Fruit fly (Drosophila melanogaster) whole organism, embryonic: Measurements from ENCODE around the gene Kyat.
A peak's percentile ranks its signal among the peaks of the same experiment; 100 is the strongest.

Source experiments
- ATbp ChIP-seq: fragments of 200-800 bp; sonication (Bioruptor generic); optimal IDR thresholded peaks from 2 replicates; lab custom pipeline; 2017; ENCODE audit warnings: missing biosample characterization, mild to moderate bottlenecking, missing genetic modification characterization, missing genetic modification reagents
- CG10267 ChIP-seq: fragments of 200-800 bp; sonication (Bioruptor generic); optimal IDR thresholded peaks from 2 replicates; lab custom pipeline; 2018; ENCODE audit warnings: missing biosample characterization, mild to moderate bottlenecking, missing genetic modification characterization, moderate library complexity
- CG10274 ChIP-seq: fragments of 200-800 bp; sonication (Bioruptor generic); optimal IDR thresholded peaks from 3 replicates; lab custom pipeline; 2017; ENCODE audit warnings: missing biosample characterization, mild to moderate bottlenecking, missing genetic modification characterization
- CG10565 ChIP-seq: fragments of 200-800 bp; sonication (Bioruptor generic); optimal IDR thresholded peaks from 3 replicates; lab custom pipeline; 2016; ENCODE audit warnings: missing biosample characterization, mild to moderate bottlenecking, missing genetic modification characterization
- CG11723 ChIP-seq: fragments of 200-800 bp; sonication (Bioruptor generic); optimal IDR thresholded peaks from 2 replicates; lab custom pipeline; 2017; ENCODE audit warnings: missing biosample characterization, mild to moderate bottlenecking, missing genetic modification characterization
- CG12769 ChIP-seq: fragments of 200-800 bp; sonication (Bioruptor generic); optimal IDR thresholded peaks from 2 replicates; lab custom pipeline; 2019; ENCODE audit warnings: missing biosample characterization, mild to moderate bottlenecking, missing genetic modification characterization, moderate library complexity
- CG13296 ChIP-seq: fragments of 200-800 bp; sonication (Bioruptor generic); optimal IDR thresholded peaks from 3 replicates; lab custom pipeline; 2018; ENCODE audit warnings: missing biosample characterization, mild to moderate bottlenecking, missing genetic modification characterization
- CG13624 ChIP-seq: fragments of 200-800 bp; sonication (Bioruptor generic); optimal IDR thresholded peaks from 2 replicates; lab custom pipeline; 2016; ENCODE audit warnings: missing biosample characterization, missing genetic modification characterization
- CG13894 ChIP-seq: fragments of 200-800 bp; sonication (Bioruptor generic); optimal IDR thresholded peaks from 3 replicates; lab custom pipeline; 2018; ENCODE audit warnings: missing biosample characterization, mild to moderate bottlenecking, missing genetic modification characterization, moderate library complexity
- CG14441 ChIP-seq: fragments of 200-800 bp; sonication (Bioruptor generic); IDR thresholded peaks from 2 replicates; pipeline ENCODE4 v1.3.6; 2022; ENCODE audit warnings: missing biosample characterization, missing genetic modification characterization
- CG15011 ChIP-seq: fragments of 200-800 bp; sonication (Bioruptor generic); optimal IDR thresholded peaks from 3 replicates; lab custom pipeline; 2018; ENCODE audit warnings: missing biosample characterization, mild to moderate bottlenecking, missing genetic modification characterization
- CG15514 ChIP-seq: fragments of 200-800 bp; sonication (Bioruptor generic); optimal IDR thresholded peaks from 3 replicates; lab custom pipeline; 2017; ENCODE audit warnings: missing biosample characterization, missing genetic modification characterization, mild to moderate bottlenecking, moderate library complexity, missing genetic modification reagents
- CG16813 ChIP-seq: fragments of 200-800 bp; sonication (Bioruptor generic); IDR thresholded peaks from 3 replicates; pipeline ENCODE4 v1.3.6; 2022; ENCODE audit warnings: missing biosample characterization, missing genetic modification characterization; ENCODE audit not compliant: partially characterized antibody
- CG17359 ChIP-seq: fragments of 200-800 bp; sonication (Bioruptor generic); optimal IDR thresholded peaks from 3 replicates; lab custom pipeline; 2018; ENCODE audit warnings: missing biosample characterization, mild to moderate bottlenecking, missing genetic modification characterization, moderate library complexity
- CG18764 ChIP-seq: fragments of 200-800 bp; sonication (Bioruptor generic); optimal IDR thresholded peaks from 3 replicates; lab custom pipeline; 2016; ENCODE audit warnings: missing biosample characterization, missing genetic modification characterization
- CG2712 ChIP-seq: fragments of 200-800 bp; optimal IDR thresholded peaks from 3 replicates; lab custom pipeline; 2019; ENCODE audit warnings: missing biosample characterization, mild to moderate bottlenecking, missing genetic modification characterization, moderate library complexity
- CG30020 ChIP-seq: fragments of 200-800 bp; optimal IDR thresholded peaks from 2 replicates; lab custom pipeline; 2019; ENCODE audit warnings: missing biosample characterization, mild to moderate bottlenecking, missing genetic modification characterization, moderate library complexity
- CG3281 ChIP-seq: fragments of 200-800 bp; sonication (Bioruptor generic); optimal IDR thresholded peaks from 3 replicates; lab custom pipeline; 2017; ENCODE audit warnings: missing biosample characterization, mild to moderate bottlenecking, missing genetic modification characterization
- CG3407 ChIP-seq: fragments of 200-800 bp; sonication (Bioruptor generic); optimal IDR thresholded peaks from 2 replicates; lab custom pipeline; 2018; ENCODE audit warnings: missing biosample characterization, mild to moderate bottlenecking, missing genetic modification characterization
- CG34376 ChIP-seq: fragments of 200-800 bp; sonication (Bioruptor generic); optimal IDR thresholded peaks from 2 replicates; lab custom pipeline; 2018; ENCODE audit warnings: missing biosample characterization, mild to moderate bottlenecking, missing genetic modification characterization
- CG4617 ChIP-seq: fragments of 200-800 bp; sonication (Bioruptor generic); optimal IDR thresholded peaks from 3 replicates; lab custom pipeline; 2016; ENCODE audit warnings: missing biosample characterization, missing genetic modification characterization, borderline replicate concordance
- CG4707 ChIP-seq: fragments of 200-800 bp; sonication (Bioruptor generic); optimal IDR thresholded peaks from 2 replicates; lab custom pipeline; 2018; ENCODE audit warnings: missing biosample characterization, mild to moderate bottlenecking, missing genetic modification characterization, moderate library complexity
- CG5245 ChIP-seq: fragments of 200-800 bp; sonication (Bioruptor generic); optimal IDR thresholded peaks from 3 replicates; lab custom pipeline; 2016; ENCODE audit warnings: missing biosample characterization, missing genetic modification characterization
- CG6254 ChIP-seq: fragments of 200-800 bp; sonication (Bioruptor generic); optimal IDR thresholded peaks from 3 replicates; lab custom pipeline; 2017; ENCODE audit warnings: mild to moderate bottlenecking, missing biosample characterization, missing genetic modification reagents, missing genetic modification characterization
- CG6654 ChIP-seq: fragments of 200-800 bp; sonication (Bioruptor generic); optimal IDR thresholded peaks from 2 replicates; lab custom pipeline; 2017; ENCODE audit warnings: missing biosample characterization, mild to moderate bottlenecking, missing genetic modification characterization
- CG9215 ChIP-seq: fragments of 200-800 bp; sonication (Bioruptor generic); IDR thresholded peaks from 2 replicates; pipeline ENCODE4 v1.3.6; 2022; ENCODE audit warnings: missing biosample characterization, missing genetic modification characterization
- CG9817 ChIP-seq: fragments of 200-800 bp; sonication (Bioruptor generic); optimal IDR thresholded peaks from 2 replicates; lab custom pipeline; 2018; ENCODE audit warnings: missing biosample characterization, mild to moderate bottlenecking, missing genetic modification characterization, moderate library complexity
- D19B ChIP-seq: fragments of 200-800 bp; sonication (Bioruptor generic); optimal IDR thresholded peaks from 2 replicates; lab custom pipeline; 2017; ENCODE audit warnings: missing biosample characterization, mild to moderate bottlenecking, missing genetic modification characterization
- Dip3 ChIP-seq: fragments of 200-800 bp; sonication (Bioruptor generic); optimal IDR thresholded peaks from 3 replicates; lab custom pipeline; 2016; ENCODE audit warnings: missing biosample characterization, missing genetic modification characterization
- Dref ChIP-seq: fragments of 200-800 bp; sonication (Bioruptor generic); IDR thresholded peaks from 2 replicates; pipeline ENCODE4 v1.3.6; 2022; ENCODE audit warnings: missing biosample characterization, missing genetic modification characterization
- HLH3B ChIP-seq: fragments of 200-800 bp; sonication (Bioruptor generic); IDR thresholded peaks from 2 replicates; pipeline ENCODE4 v1.3.6; 2022; ENCODE audit warnings: missing biosample characterization, missing genetic modification characterization
- HLH54F ChIP-seq: fragments of 200-800 bp; sonication (Bioruptor generic); optimal IDR thresholded peaks from 3 replicates; lab custom pipeline; 2016; ENCODE audit warnings: missing biosample characterization, missing genetic modification characterization
- HmgD ChIP-seq: fragments of 200-800 bp; sonication (Bioruptor generic); optimal IDR thresholded peaks from 3 replicates; lab custom pipeline; 2016; ENCODE audit warnings: missing biosample characterization, missing genetic modification characterization
- Hmx ChIP-seq: fragments of 200-800 bp; sonication (Bioruptor generic); optimal IDR thresholded peaks from 2 replicates; lab custom pipeline; 2016; ENCODE audit warnings: missing biosample characterization, missing genetic modification characterization
- Nf-YA ChIP-seq: fragments of 200-800 bp; sonication (Bioruptor generic); IDR thresholded peaks from 2 replicates; pipeline ENCODE4 v1.3.6; 2022; ENCODE audit warnings: missing biosample characterization, missing genetic modification characterization
- Nf-YC ChIP-seq: fragments of 200-800 bp; optimal IDR thresholded peaks from 3 replicates; lab custom pipeline; 2019; ENCODE audit warnings: missing biosample characterization, mild to moderate bottlenecking, missing genetic modification characterization, moderate library complexity
- Rfx ChIP-seq: fragments of 200-800 bp; sonication (Bioruptor generic); IDR thresholded peaks from 2 replicates; pipeline ENCODE4 v1.3.6; 2022; ENCODE audit warnings: missing biosample characterization, missing genetic modification characterization
- corto ChIP-seq: fragments of 200-800 bp; sonication (Bioruptor generic); optimal IDR thresholded peaks from 2 replicates; lab custom pipeline; 2016; ENCODE audit warnings: missing biosample characterization, mild to moderate bottlenecking, missing genetic modification characterization, moderate library complexity
- croc ChIP-seq: fragments of 200-800 bp; sonication (Bioruptor generic); conservative IDR thresholded peaks from 3 replicates; pipeline ENCODE4 v1.3.6; 2022; ENCODE audit warnings: missing biosample characterization, missing genetic modification characterization
- exex ChIP-seq: fragments of 200-800 bp; sonication (Bioruptor generic); optimal IDR thresholded peaks from 4 replicates; lab custom pipeline; 2018; ENCODE audit warnings: missing biosample characterization, mild to moderate bottlenecking, missing genetic modification characterization, moderate library complexity
- fru ChIP-seq: fragments of >200 bp; optimal IDR thresholded peaks from 2 replicates; lab custom pipeline; 2017
- h ChIP-seq: fragments of >200 bp; optimal IDR thresholded peaks from 2 replicates; lab custom pipeline; 2017
- hbn ChIP-seq: fragments of 200-800 bp; sonication (Bioruptor generic); IDR thresholded peaks from 2 replicates; pipeline ENCODE4 v1.3.6; 2022; ENCODE audit warnings: missing biosample characterization, missing genetic modification characterization; ENCODE audit not compliant: partially characterized antibody
- jing ChIP-seq: fragments of 200-800 bp; sonication (Bioruptor generic); optimal IDR thresholded peaks from 2 replicates; lab custom pipeline; 2018; ENCODE audit warnings: missing biosample characterization, mild to moderate bottlenecking, missing genetic modification characterization
- lab ChIP-seq: fragments of 200-800 bp; sonication (Bioruptor generic); optimal IDR thresholded peaks from 3 replicates; lab custom pipeline; 2017; ENCODE audit warnings: missing biosample characterization, missing genetic modification characterization, mild to moderate bottlenecking, moderate library complexity, missing genetic modification reagents
- salm ChIP-seq: fragments of 200-800 bp; sonication (Bioruptor generic); optimal IDR thresholded peaks from 2 replicates; lab custom pipeline; 2018; ENCODE audit warnings: missing biosample characterization, mild to moderate bottlenecking, missing genetic modification characterization
- shn ChIP-seq: fragments of 200-800 bp; sonication (Bioruptor generic); optimal IDR thresholded peaks from 3 replicates; lab custom pipeline; 2016; ENCODE audit warnings: missing biosample characterization, missing genetic modification characterization
- sna ChIP-seq: fragments of 200-800 bp; sonication (Bioruptor generic); IDR thresholded peaks from 2 replicates; pipeline ENCODE4 v1.3.6; 2022; ENCODE audit warnings: missing biosample characterization, missing genetic modification characterization; ENCODE audit not compliant: partially characterized antibody
- stwl ChIP-seq: fragments of 200-800 bp; sonication (Bioruptor generic); optimal IDR thresholded peaks from 3 replicates; lab custom pipeline; 2018; ENCODE audit warnings: missing biosample characterization, mild to moderate bottlenecking, missing genetic modification characterization, moderate library complexity
- tgo ChIP-seq: fragments of 200-800 bp; sonication (Bioruptor generic); IDR thresholded peaks from 3 replicates; pipeline ENCODE4 v1.3.6; 2022; ENCODE audit warnings: missing biosample characterization, missing genetic modification characterization
- unc-4 ChIP-seq: fragments of 200-800 bp; sonication (Bioruptor generic); IDR thresholded peaks from 2 replicates; pipeline ENCODE4 v1.3.6; 2022; ENCODE audit warnings: missing biosample characterization, missing genetic modification characterization; ENCODE audit not compliant: partially characterized antibody

Gene Kyat

DNA sequence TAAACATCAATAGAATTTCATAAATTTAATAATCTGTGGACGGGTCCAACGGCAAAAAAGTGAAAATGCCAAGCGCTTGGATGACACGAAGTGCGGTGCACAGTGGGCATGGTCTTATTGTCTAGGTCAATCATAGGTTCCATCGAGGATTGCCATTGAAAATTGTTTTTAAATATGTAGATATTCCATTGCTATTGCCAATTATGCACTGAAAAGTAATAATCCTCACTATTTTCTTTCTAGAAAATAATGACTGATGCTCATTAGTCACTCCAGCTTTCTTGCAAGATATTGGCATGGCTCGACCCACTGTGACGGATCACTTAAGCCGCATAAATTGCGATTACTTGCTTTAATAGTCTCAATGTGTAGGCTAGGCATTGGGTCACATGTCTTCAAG, 15.5 kb downstream of the Kyat start (continued):
- TF ChIP-seq hbn: no peak
- TF ChIP-seq CG15514 (GFP tag; lab: Kevin White, UChicago): no peak
- no peak for TF ChIP-seq shn (GFP tag; lab: Kevin White, UChicago)
- TF ChIP-seq CG2712: peak; percentile 24
- no peak for TF ChIP-seq HLH54F (GFP tag; lab: Kevin White, UChicago)
- TF ChIP-seq CG13894: no peak
- no peak for TF ChIP-seq h (lab: Kevin White, UChicago)
- no peak for TF ChIP-seq CG4707 (GFP tag; lab: Kevin White, UChicago)
- TF ChIP-seq CG12769: peak; percentile 11
- TF ChIP-seq CG10274: no peak
- no peak for TF ChIP-seq CG5245 (GFP tag; lab: Kevin White, UChicago)
- TF ChIP-seq CG10565 (GFP tag; lab: Kevin White, UChicago): no peak
- peak; percentile 40; the same call in 2 of the 3 replicates for TF ChIP-seq CG16813 (GFP tag; lab: Robert Waterston, UW)
- no peak for TF ChIP-seq D19B (GFP tag; lab: Kevin White, UChicago)
- peak; percentile 25 for TF ChIP-seq lab (GFP tag; lab: Kevin White, UChicago)
- TF ChIP-seq CG3407 (GFP tag; lab: Kevin White, UChicago): no peak
- no peak for TF ChIP-seq croc
- TF ChIP-seq CG13296 (GFP tag; lab: Kevin White, UChicago): no peak
- no peak for TF ChIP-seq CG13624 (GFP tag; lab: Kevin White, UChicago)
- no peak for TF ChIP-seq unc-4
- TF ChIP-seq Dip3 (GFP tag; lab: Kevin White, UChicago): peak; percentile 6
- TF ChIP-seq Dref (GFP tag; lab: Robert Waterston, UW): no peak
- peak; percentile 39; the same call in 1 of the 3 replicates for TF ChIP-seq tgo (GFP tag; lab: Robert Waterston, UW)
- no peak for TF ChIP-seq CG34376 (GFP tag; lab: Kevin White, UChicago)
- TF ChIP-seq jing (GFP tag; lab: Kevin White, UChicago): no peak
- no peak for TF ChIP-seq exex (tag; lab: Kevin White, UChicago)
- peak; percentile 18 for TF ChIP-seq CG9817
- no peak for TF ChIP-seq HmgD (GFP tag; lab: Kevin White, UChicago)
- TF ChIP-seq CG6254 (GFP tag; lab: Kevin White, UChicago): no peak
- 0 out of 2 replicates have a peak, but pooled peaks have one; percentile 16 for TF ChIP-seq HLH3B (GFP tag; lab: Robert Waterston, UW)
- peak; percentile 8 for TF ChIP-seq CG3281 (GFP tag; lab: Kevin White, UChicago)
- no peak for TF ChIP-seq CG15011 (GFP tag; lab: Kevin White, UChicago)
- TF ChIP-seq Rfx (GFP tag; lab: Robert Waterston, UW): 0 out of 2 replicates have a peak, but pooled peaks have one; percentile 26
- no peak for TF ChIP-seq ATbp (GFP tag; lab: Kevin White, UChicago)
- no peak for TF ChIP-seq stwl (tag; lab: Kevin White, UChicago)
- peak; percentile 20; the same call in 1 of the 2 replicates for TF ChIP-seq CG14441 (GFP tag; lab: Robert Waterston, UW)
- no peak for TF ChIP-seq fru (lab: Kevin White, UChicago)
- no peak for TF ChIP-seq Nf-YC (tag; lab: Kevin White, UChicago)
- TF ChIP-seq Hmx: no peak
- no peak for TF ChIP-seq CG30020 (tag; lab: Kevin White, UChicago)
- peak; percentile 27 for TF ChIP-seq CG17359 (tag; lab: Kevin White, UChicago)
- TF ChIP-seq CG11723 (GFP tag; lab: Kevin White, UChicago): no peak
- no peak for TF ChIP-seq CG10267 (tag; lab: Kevin White, UChicago)
- TF ChIP-seq CG4617: no peak
- no peak for TF ChIP-seq salm
- no peak for TF ChIP-seq CG6654 (GFP tag; lab: Kevin White, UChicago)
- TF ChIP-seq sna (GFP tag; lab: Robert Waterston, UW): no peak
- TF ChIP-seq CG18764 (GFP tag; lab: Kevin White, UChicago): no peak
- TF ChIP-seq CG9215 (GFP tag; lab: Robert Waterston, UW): 0 out of 2 replicates have a peak, but pooled peaks have one; percentile 7
- TF ChIP-seq corto (GFP tag; lab: Kevin White, UChicago): no peak
- TF ChIP-seq Nf-YA (GFP tag; lab: Robert Waterston, UW): no peak
